Worm (Caenorhabditis elegans) whole organism, L4/young adult: ENCODE results near the gene EGAP9.4.

Experiments
- W03F9.2 ChIP-seq: fragments of 150-350 bp; optimal IDR thresholded peaks from 2 replicates; lab custom pipeline; 2014; ENCODE audit warnings: missing biosample characterization, missing genetic modification characterization
- dao-5 ChIP-seq: sonication (generic microtip); optimal IDR thresholded peaks from 2 replicates; lab custom pipeline; 2016; ENCODE audit warnings: missing genotype, missing genetic modification characterization, moderate library complexity, missing compliant biosample characterization
- him-1 ChIP-seq: sonication (generic microtip); optimal IDR thresholded peaks from 2 replicates; lab custom pipeline; 2016; ENCODE audit warnings: missing genotype, missing genetic modification reagents, missing genetic modification characterization, missing compliant biosample characterization

DNA sequence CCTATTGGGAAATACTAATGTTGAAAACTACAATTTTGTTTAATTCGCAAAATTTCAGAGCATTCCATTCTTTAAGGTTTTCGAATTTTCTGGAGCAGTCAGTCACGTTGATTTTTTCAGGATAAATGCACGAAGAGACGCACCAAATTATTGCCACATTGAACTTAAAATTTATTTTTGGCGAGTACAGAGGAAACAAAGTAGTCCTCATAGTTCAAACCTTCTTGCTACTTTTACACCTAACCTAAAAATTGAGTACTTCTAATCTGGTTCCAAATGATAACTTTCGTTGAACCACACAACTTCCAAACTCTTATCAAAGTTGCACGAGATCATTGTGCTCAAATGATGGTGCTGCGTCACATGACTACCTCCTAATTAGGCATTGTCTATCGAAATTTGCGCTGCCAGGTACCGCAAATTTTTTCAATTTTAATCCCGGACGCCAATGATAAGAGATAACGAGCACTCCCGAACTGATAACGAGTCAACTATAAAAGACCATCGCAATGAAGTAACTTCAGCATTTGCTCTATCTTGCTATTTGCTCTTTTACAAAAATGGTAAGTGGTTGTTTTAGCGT lies 37.6 kb downstream of the EGAP9.4 start, which contains the start of gene cpr-4:
- TF ChIP-seq him-1 (tag; lab: Kevin White, UChicago) (no peak), dao-5 (tag; lab: Kevin White, UChicago) (no peak), W03F9.2 (tag; lab: Kevin White, UChicago) (no peak)
